Worm (Caenorhabditis elegans) whole organism, young adult: ENCODE measurements around the gene F59E11.5.

Experiments
- F57A8.1 ChIP-seq: fragments of 200-800 bp; sonication (Bioruptor generic); optimal IDR thresholded peaks from 2 replicates; lab custom pipeline; 2018; ENCODE audit warnings: mild to moderate bottlenecking, missing genetic modification characterization, moderate library complexity, missing compliant biosample characterization
- akir-1 ChIP-seq: fragments of 200-800 bp; sonication (Bioruptor generic); optimal IDR thresholded peaks from 2 replicates; lab custom pipeline; 2018; ENCODE audit warnings: mild to moderate bottlenecking, missing genetic modification characterization, moderate library complexity, missing compliant biosample characterization
- attf-5 ChIP-seq: fragments of 200-800 bp; sonication (Bioruptor generic); optimal IDR thresholded peaks from 2 replicates; lab custom pipeline; 2018; ENCODE audit warnings: mild to moderate bottlenecking, missing genetic modification characterization, missing compliant biosample characterization
- ekl-4 ChIP-seq: fragments of 200-800 bp; sonication (Bioruptor generic); IDR thresholded peaks from 2 replicates; pipeline ENCODE4 v1.3.6; 2022; ENCODE audit warnings: missing genetic modification reagents, missing genetic modification characterization, missing compliant biosample characterization
- fkh-3 ChIP-seq: sonication (generic microtip); optimal IDR thresholded peaks from 2 replicates; lab custom pipeline; 2016; ENCODE audit warnings: mild to moderate bottlenecking, missing genetic modification characterization, missing compliant biosample characterization
- him-1 ChIP-seq: sonication (generic microtip); optimal IDR thresholded peaks from 2 replicates; lab custom pipeline; 2016; ENCODE audit warnings: missing genotype, missing genetic modification reagents, missing genetic modification characterization, missing compliant biosample characterization
- sea-2 ChIP-seq: fragments of 200-800 bp; sonication (Bioruptor generic); IDR thresholded peaks from 2 replicates; pipeline ENCODE4 v1.3.6; 2022; ENCODE audit warnings: missing genetic modification characterization, missing compliant biosample characterization
- snpc-3.4 ChIP-seq: sonication (generic microtip); optimal IDR thresholded peaks from 2 replicates; lab custom pipeline; 2017; ENCODE audit warnings: missing genetic modification characterization, mild to moderate bottlenecking, missing compliant biosample characterization, antibody characterized with exemption, moderate library complexity, missing genotype, missing genetic modification reagents
- snpc-4 ChIP-seq, 5 experiments: fragments of 150-350 bp in 1 of 5; sonication (generic microtip) in 4 of 5; optimal IDR thresholded peaks; 2 replicates each; lab custom pipeline; 2014 to 2018; ENCODE audit warnings: missing genetic modification characterization in 5 of 5, missing biosample characterization in 3 of 5, antibody characterized with exemption in 2 of 5, mild to moderate bottlenecking in 2 of 5, missing compliant biosample characterization in 2 of 5, missing genotype in 2 of 5, moderate library complexity in 2 of 5, missing genetic modification reagents in 1 of 5

ce11 chrV:8985740-8986139, 9.2 kb upstream of the F59E11.5 start, which contains the start of gene str-85:
- no peak for TF ChIP-seq sea-2 (GFP tag; lab: Robert Waterston, UW)
- TF ChIP-seq snpc-4 (GFP tag; optimal IDR thresholded peaks at IDR 0.05; lab: Kevin White, UChicago): no peak
- no peak for TF ChIP-seq snpc-4 (tag; optimal IDR thresholded peaks at IDR 0.05; lab: Kevin White, UChicago)
- no peak for TF ChIP-seq him-1 (tag; lab: Kevin White, UChicago)
- no peak for TF ChIP-seq fkh-3 (tag; lab: Kevin White, UChicago)
- no peak for TF ChIP-seq akir-1 (GFP tag; lab: Kevin White, UChicago)
- no peak for TF ChIP-seq attf-5
- no peak for TF ChIP-seq F57A8.1 (GFP tag; lab: Kevin White, UChicago)
- TF ChIP-seq ekl-4 (GFP tag; lab: Robert Waterston, UW): no peak
- no peak for TF ChIP-seq snpc-3.4 (tag; lab: Kevin White, UChicago)
